Worm (Caenorhabditis elegans): Measurements from ENCODE around the gene lgc-22.

The lgc-22 gene

ce11 chrIV:4294552-4294951 lies 6.6 kb upstream of the lgc-22 start, which contains the start of gene F15E6.3 (continued):
- TF ChIP-seq pqm-1 (tag; optimal IDR thresholded peaks at IDR 0.05): no peak
- TF ChIP-seq dmd-6 (GFP tag; IDR thresholded peaks at IDR 0.05): peak; percentile 74
- no peak for TF ChIP-seq arid-1 (GFP tag; conservative IDR thresholded peaks at IDR 0.05)
- TF ChIP-seq spr-3 (GFP tag; optimal IDR thresholded peaks at IDR 0.05): no peak
- no peak for TF ChIP-seq ZK337.2 (GFP tag; IDR thresholded peaks at IDR 0.05)
- peak; percentile 76 for TF ChIP-seq hlh-11 (tag; optimal IDR thresholded peaks at IDR 0.05)
- TF ChIP-seq zfp-2 (tag; optimal IDR thresholded peaks at IDR 0.05): no peak
- TF ChIP-seq nhr-237 (tag; optimal IDR thresholded peaks at IDR 0.05): no peak
- TF ChIP-seq daf-8 (GFP tag; IDR thresholded peaks at IDR 0.05): no peak
- TF ChIP-seq D1046.2 (GFP tag; IDR thresholded peaks at IDR 0.05): no peak
- no peak for TF ChIP-seq hif-1 (tag; optimal IDR thresholded peaks at IDR 0.05)
- TF ChIP-seq jun-1 (tag; optimal IDR thresholded peaks at IDR 0.05): no peak
- TF ChIP-seq lin-1 (GFP tag; IDR thresholded peaks at IDR 0.05): no peak
- TF ChIP-seq nhr-11 (tag; optimal IDR thresholded peaks at IDR 0.05): peak; percentile 34
- TF ChIP-seq unc-130 (GFP tag; optimal IDR thresholded peaks at IDR 0.05): no peak
- TF ChIP-seq hmg-1.1 (GFP tag; IDR thresholded peaks at IDR 0.05): no peak
- TF ChIP-seq ceh-28 (tag; optimal IDR thresholded peaks at IDR 0.05): no peak
- no peak for TF ChIP-seq ZK546.5 (tag; optimal IDR thresholded peaks at IDR 0.05)
- TF ChIP-seq F37D6.2 (tag; optimal IDR thresholded peaks at IDR 0.05): no peak
- no peak for TF ChIP-seq ceh-44 (GFP tag; IDR thresholded peaks at IDR 0.05)
- TF ChIP-seq aly-2 (tag; optimal IDR thresholded peaks at IDR 0.05): no peak
- TF ChIP-seq zag-1 (tag; optimal IDR thresholded peaks at IDR 0.05): no peak
- TF ChIP-seq nhr-41 (GFP tag; IDR thresholded peaks at IDR 0.05): no peak
- TF ChIP-seq daf-16 (GFP tag; optimal IDR thresholded peaks at IDR 0.05): no peak
- no peak for TF ChIP-seq daf-16 (tag; optimal IDR thresholded peaks at IDR 0.05)
- TF ChIP-seq madf-9 (GFP tag; conservative IDR thresholded peaks at IDR 0.05): no peak
- no peak for TF ChIP-seq Y75B8A.6 (GFP tag; IDR thresholded peaks at IDR 0.05)
- TF ChIP-seq ctbp-1 (GFP tag; IDR thresholded peaks at IDR 0.05): no peak
- TF ChIP-seq spr-1 (tag; optimal IDR thresholded peaks at IDR 0.05): no peak
- TF ChIP-seq daf-12 (tag; optimal IDR thresholded peaks at IDR 0.05): no peak
- TF ChIP-seq mdt-29 (GFP tag; IDR thresholded peaks at IDR 0.05): no peak
- TF ChIP-seq R02D3.7 (tag; optimal IDR thresholded peaks at IDR 0.05): no peak
- TF ChIP-seq mxl-3 (GFP tag; optimal IDR thresholded peaks at IDR 0.05): peak; percentile 29
- TF ChIP-seq dve-1 (tag; optimal IDR thresholded peaks at IDR 0.05; ENCODE audit: insufficient read depth): peak; percentile 52
- TF ChIP-seq F26F4.8 (GFP tag; conservative IDR thresholded peaks at IDR 0.05): no peak
- TF ChIP-seq ceh-32 (tag; optimal IDR thresholded peaks at IDR 0.05; ENCODE audit: poor library complexity): no peak
- no peak for TF ChIP-seq lir-3 (tag; optimal IDR thresholded peaks at IDR 0.05)
- TF ChIP-seq skn-1 (tag; optimal IDR thresholded peaks at IDR 0.05): no peak
- TF ChIP-seq lin-38 (GFP tag; IDR thresholded peaks at IDR 0.05): no peak
- no peak for TF ChIP-seq tag-97 (GFP tag; IDR thresholded peaks at IDR 0.05)
- TF ChIP-seq nhr-102 (tag; optimal IDR thresholded peaks at IDR 0.05): peak; percentile 65
- no peak for TF ChIP-seq daf-19 (GFP tag; conservative IDR thresholded peaks at IDR 0.05)
- TF ChIP-seq vab-7 (GFP tag; IDR thresholded peaks at IDR 0.05): no peak
- no peak for TF ChIP-seq T20F7.1 (GFP tag; optimal IDR thresholded peaks at IDR 0.05)
- no peak for TF ChIP-seq nhr-111 (GFP tag; optimal IDR thresholded peaks at IDR 0.05)
- peak in 1 of 2 experiments; percentile 99 for TF ChIP-seq unc-62 (GFP tag; optimal IDR thresholded peaks at IDR 0.05 in 1 of 2)
- TF ChIP-seq unc-62 (tag; optimal IDR thresholded peaks at IDR 0.05): no peak
- TF ChIP-seq nhr-28 (tag; optimal IDR thresholded peaks at IDR 0.05): peak; percentile 82
- no peak for TF ChIP-seq lim-7 (GFP tag; IDR thresholded peaks at IDR 0.05)
- TF ChIP-seq mes-2 (tag; optimal IDR thresholded peaks at IDR 0.05; ENCODE audit: poor library complexity, severe bottlenecking): no peak
- no peak for TF ChIP-seq set-16 (GFP tag; IDR thresholded peaks at IDR 0.05)
- no peak for TF ChIP-seq lin-29 (GFP tag; IDR thresholded peaks at IDR 0.05)
- no peak for TF ChIP-seq dpl-1 (GFP tag; optimal IDR thresholded peaks at IDR 0.05)
